Worm (Caenorhabditis elegans): ENCODE measurements around the gene srd-34.

DNA sequence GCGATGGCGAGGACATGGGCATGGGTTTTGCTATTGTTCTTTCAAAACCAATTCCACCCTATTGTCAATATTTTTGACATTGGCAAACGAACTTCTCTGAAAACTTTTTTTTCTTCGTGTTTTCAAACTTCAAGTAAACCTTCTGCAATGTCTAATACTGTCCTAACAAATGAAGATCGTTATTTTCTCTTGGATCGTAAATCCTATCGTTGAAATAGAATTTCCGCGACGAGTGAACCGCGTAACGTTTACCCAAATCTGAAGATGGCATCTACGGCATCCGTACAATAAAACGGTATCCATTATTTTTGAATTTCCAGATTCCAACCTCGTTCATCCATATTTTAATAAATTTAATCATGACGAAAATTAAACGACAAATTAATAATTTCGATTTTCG lies 43.3 kb downstream of the srd-34 start, which contains the start of gene C35A5.5:
- TF ChIP-seq D1046.2 (GFP tag; IDR thresholded peaks at IDR 0.05) (no peak), ceh-62 (tag; optimal IDR thresholded peaks at IDR 0.05) (no peak)

Measured in whole organism, L4 larva.